Worm (Caenorhabditis elegans): ENCODE measurements around the gene C33B4.2.

Gene C33B4.2

DNA sequence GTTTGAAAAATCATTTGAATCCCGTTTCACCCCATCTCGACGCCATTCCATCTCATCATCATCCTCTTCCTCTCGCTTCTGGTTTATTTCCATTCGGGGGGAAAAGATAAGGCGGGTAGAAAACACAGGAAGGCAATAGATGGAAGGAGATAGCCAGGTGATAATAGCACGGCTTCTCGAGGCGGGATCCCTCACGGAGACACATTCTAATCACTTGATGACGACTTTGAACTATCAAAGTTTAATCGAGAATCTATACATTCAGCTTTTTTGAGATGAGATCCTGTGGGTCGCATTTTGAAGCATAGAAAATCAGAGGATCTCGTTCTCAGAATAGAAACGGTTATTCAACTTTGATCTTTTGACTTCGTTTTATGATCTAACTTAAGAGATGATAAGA, at the start of gene C33B4.2:
TSS of gene C33B4.2 (minus strand) at position 165 of the 400 bp plus-strand sequence.
- TF ChIP-seq tbx-11 (GFP tag; IDR thresholded peaks at IDR 0.05) (no peak), ama-1 (optimal IDR thresholded peaks at IDR 0.05) (no peak), tbx-37 (GFP tag; conservative IDR thresholded peaks at IDR 0.05) (no peak), pes-1 (GFP tag; IDR thresholded peaks at IDR 0.05) (no peak), F13C5.2 (tag; optimal IDR thresholded peaks at IDR 0.05) (no peak), sea-1 (GFP tag; conservative IDR thresholded peaks at IDR 0.05) (no peak), hnd-1 (tag; optimal IDR thresholded peaks at IDR 0.05) (no peak), scrt-1 (GFP tag; IDR thresholded peaks at IDR 0.05) (no peak), tra-4 (tag; optimal IDR thresholded peaks at IDR 0.05) (no peak), flt-1 (GFP tag; IDR thresholded peaks at IDR 0.05) (no peak), B0310.2 (tag; optimal IDR thresholded peaks at IDR 0.05) (no peak), ceh-13 (GFP tag; optimal IDR thresholded peaks at IDR 0.05) (no peak), hmg-4 (GFP tag; optimal IDR thresholded peaks at IDR 0.05) (no peak), hmbx-1 (tag; optimal IDR thresholded peaks at IDR 0.05) (no peak), ceh-36 (tag; optimal IDR thresholded peaks at IDR 0.05) (no peak), aly-1 (tag; optimal IDR thresholded peaks at IDR 0.05) (no peak), ets-7 (tag; optimal IDR thresholded peaks at IDR 0.05) (no peak)

DNA sequence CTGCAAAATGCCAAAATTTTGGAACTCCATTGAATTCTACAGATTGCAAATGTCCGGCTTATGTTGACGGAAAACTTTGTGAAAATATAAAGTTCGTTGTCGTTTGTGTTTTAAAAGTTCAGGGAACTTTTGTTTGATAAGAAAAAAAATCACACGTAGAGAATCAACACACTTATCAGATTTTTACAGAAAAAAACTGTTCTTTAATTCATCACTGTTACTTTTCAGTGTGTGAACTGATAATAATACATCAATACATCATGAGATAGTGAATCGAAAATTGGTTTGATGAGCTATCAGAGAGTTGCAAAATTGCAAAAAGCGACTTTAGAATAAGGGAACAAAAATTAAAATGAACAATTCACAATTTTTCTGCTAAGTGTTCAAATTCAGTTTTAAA, 46.5 kb upstream of the C33B4.2 start:
- no peak for TF ChIP-seq flt-1 (GFP tag; IDR thresholded peaks at IDR 0.05)
- no peak for TF ChIP-seq aly-1 (tag; optimal IDR thresholded peaks at IDR 0.05)
- TF ChIP-seq tra-4 (tag; optimal IDR thresholded peaks at IDR 0.05), result no peak
- TF ChIP-seq ama-1 (optimal IDR thresholded peaks at IDR 0.05), result no peak
- TF ChIP-seq ceh-36 (tag; optimal IDR thresholded peaks at IDR 0.05), result no peak
- TF ChIP-seq sea-1 (GFP tag; conservative IDR thresholded peaks at IDR 0.05), result no peak
- TF ChIP-seq scrt-1 (GFP tag; IDR thresholded peaks at IDR 0.05), result no peak
- no peak for TF ChIP-seq B0310.2 (tag; optimal IDR thresholded peaks at IDR 0.05)
- TF ChIP-seq ceh-13 (GFP tag; optimal IDR thresholded peaks at IDR 0.05), result no peak

DNA sequence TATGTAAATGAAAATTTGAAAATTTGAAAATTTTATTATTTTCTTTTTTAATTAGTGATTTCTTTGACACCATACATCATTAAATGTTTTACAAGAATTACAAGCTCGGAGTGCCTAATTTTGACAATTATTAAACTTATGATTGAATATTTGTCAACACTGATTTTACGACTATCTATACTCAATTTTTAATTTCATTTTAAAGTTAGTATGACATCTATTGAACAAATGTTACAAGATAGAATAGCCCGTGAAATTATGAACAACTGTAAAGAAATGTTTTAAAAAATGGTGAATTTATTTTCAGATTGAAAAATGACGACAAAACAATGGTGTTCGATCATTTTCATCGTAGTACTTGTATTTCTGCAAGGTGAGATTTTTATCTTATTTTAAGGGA, 46.1 kb upstream of the C33B4.2 start, which contains the start of gene C05D12.2:
TSS of gene C05D12.2 (plus strand) at position 301 of the 400 bp plus-strand sequence.
- TF ChIP-seq hmbx-1 (tag; optimal IDR thresholded peaks at IDR 0.05), result no peak
- no peak for TF ChIP-seq ceh-13 (GFP tag; optimal IDR thresholded peaks at IDR 0.05)
- no peak for TF ChIP-seq tbx-37 (GFP tag; conservative IDR thresholded peaks at IDR 0.05)
- TF ChIP-seq pes-1 (GFP tag; IDR thresholded peaks at IDR 0.05), result no peak
- no peak for TF ChIP-seq hmg-4 (GFP tag; optimal IDR thresholded peaks at IDR 0.05)

DNA sequence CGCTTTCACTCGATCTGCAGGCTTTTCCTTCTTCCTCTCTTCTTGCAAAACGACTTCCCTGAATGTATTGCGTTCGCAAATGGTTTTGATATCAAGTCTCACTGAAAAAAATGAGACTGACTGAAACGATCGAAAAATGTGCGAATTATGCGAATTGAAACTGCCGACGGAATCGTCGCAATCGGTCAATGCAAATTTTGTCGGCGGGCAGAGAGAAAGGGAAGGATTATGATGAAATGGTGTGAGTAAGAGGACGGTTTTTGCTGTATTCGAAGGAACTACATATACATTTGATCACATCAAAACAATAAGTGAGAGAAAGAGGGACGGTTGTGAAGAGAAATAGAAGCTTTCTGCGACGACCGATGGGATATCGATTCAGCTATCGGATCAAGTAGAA, 43.7 kb upstream of the C33B4.2 start, which contains the start of gene C05D12.1:
TSS of gene C05D12.1 (minus strand) at position 101 of the 400 bp plus-strand sequence.
- TF ChIP-seq scrt-1 (GFP tag; IDR thresholded peaks at IDR 0.05) (no peak), tbx-37 (GFP tag; conservative IDR thresholded peaks at IDR 0.05) (no peak), hmg-4 (GFP tag; optimal IDR thresholded peaks at IDR 0.05) (no peak), B0310.2 (tag; optimal IDR thresholded peaks at IDR 0.05) (no peak), aly-1 (tag; optimal IDR thresholded peaks at IDR 0.05) (no peak), pes-1 (GFP tag; IDR thresholded peaks at IDR 0.05) (no peak), flt-1 (GFP tag; IDR thresholded peaks at IDR 0.05) (no peak), hmbx-1 (tag; optimal IDR thresholded peaks at IDR 0.05) (no peak), ceh-13 (GFP tag; optimal IDR thresholded peaks at IDR 0.05) (no peak), F13C5.2 (tag; optimal IDR thresholded peaks at IDR 0.05) (no peak), tra-4 (tag; optimal IDR thresholded peaks at IDR 0.05) (no peak), sea-1 (GFP tag; conservative IDR thresholded peaks at IDR 0.05) (no peak), ama-1 (optimal IDR thresholded peaks at IDR 0.05) (no peak), ceh-36 (tag; optimal IDR thresholded peaks at IDR 0.05) (no peak), ets-7 (tag; optimal IDR thresholded peaks at IDR 0.05) (no peak)

DNA sequence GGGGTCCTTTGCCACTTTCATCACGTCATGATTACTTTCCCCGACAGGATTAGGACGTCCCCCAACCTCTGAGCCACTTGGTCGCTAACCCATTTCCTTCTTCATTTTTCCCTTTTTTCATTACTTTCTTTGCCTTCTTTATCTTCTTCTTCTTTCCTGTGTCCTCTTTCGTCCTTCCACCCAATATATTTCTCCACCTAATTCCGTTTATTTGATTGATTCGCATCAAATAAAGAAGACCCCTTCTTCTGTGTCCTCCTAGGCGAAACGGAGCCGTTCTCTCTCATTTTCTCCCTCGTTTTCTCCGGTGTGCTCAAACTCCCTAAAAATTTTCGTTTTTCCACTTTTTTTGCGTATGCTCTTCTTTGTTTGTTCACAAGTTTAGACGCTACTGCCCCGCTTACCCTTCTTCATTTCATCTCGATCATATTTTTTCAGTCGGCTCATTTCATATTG, 37.8 kb upstream of the C33B4.2 start, which contains the start of gene C05D12.7:
TSS of gene C05D12.7 (plus strand) at position 406 of the 456 bp plus-strand sequence.
- TF ChIP-seq scrt-1 (GFP tag; IDR thresholded peaks at IDR 0.05) (no peak), flt-1 (GFP tag; IDR thresholded peaks at IDR 0.05) (no peak), B0310.2 (tag; optimal IDR thresholded peaks at IDR 0.05) (no peak), tbx-11 (GFP tag; IDR thresholded peaks at IDR 0.05) (no peak), tra-4 (tag; optimal IDR thresholded peaks at IDR 0.05) (no peak), ceh-36 (tag; optimal IDR thresholded peaks at IDR 0.05) (no peak), hnd-1 (tag; optimal IDR thresholded peaks at IDR 0.05) (no peak), ama-1 (optimal IDR thresholded peaks at IDR 0.05) (no peak), sea-1 (GFP tag; conservative IDR thresholded peaks at IDR 0.05) (no peak)

DNA sequence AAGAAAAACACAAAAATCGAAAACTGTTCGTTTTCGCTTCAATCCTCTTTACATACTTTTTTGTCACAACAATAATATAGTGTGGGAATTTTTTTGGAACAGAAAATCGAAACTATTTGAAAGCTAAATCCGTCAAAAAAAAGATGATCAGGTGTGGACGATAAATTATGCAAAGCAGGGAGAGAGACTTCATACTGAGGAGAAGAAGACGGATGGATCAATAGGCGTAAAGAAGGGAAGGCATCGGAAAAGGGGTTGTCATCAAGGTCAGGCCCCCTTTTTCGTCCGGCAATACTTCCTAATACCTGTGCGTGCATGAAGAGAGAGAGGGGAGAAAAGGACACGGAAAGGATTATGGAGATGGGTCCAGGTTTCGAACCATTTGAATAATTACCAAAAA, 28.4 kb upstream of the C33B4.2 start:
- TF ChIP-seq hnd-1 (tag; optimal IDR thresholded peaks at IDR 0.05) (no peak), ceh-13 (GFP tag; optimal IDR thresholded peaks at IDR 0.05) (no peak), ets-7 (tag; optimal IDR thresholded peaks at IDR 0.05) (no peak), flt-1 (GFP tag; IDR thresholded peaks at IDR 0.05) (no peak), ceh-36 (tag; optimal IDR thresholded peaks at IDR 0.05) (no peak), F13C5.2 (tag; optimal IDR thresholded peaks at IDR 0.05) (no peak)

DNA sequence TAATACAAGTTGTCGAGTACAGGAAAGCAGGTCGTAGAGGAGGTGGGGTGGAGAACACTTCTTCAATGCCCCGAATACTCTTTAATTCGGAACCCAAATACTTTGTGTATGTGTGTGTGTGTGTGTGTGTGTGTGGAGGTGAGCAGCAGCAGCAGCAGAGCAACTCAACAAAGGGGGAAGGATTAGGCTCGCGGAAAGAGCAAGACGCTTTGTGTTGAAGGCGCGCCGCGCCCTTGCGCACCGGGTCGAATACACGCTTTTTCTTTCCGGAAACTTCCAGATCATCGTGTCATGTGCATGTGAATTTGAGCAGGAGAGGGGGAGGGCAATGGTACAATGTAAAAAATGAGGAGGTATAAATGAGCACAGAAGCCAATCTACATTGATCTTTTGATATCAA, 26.8 kb upstream of the C33B4.2 start:
- TF ChIP-seq ceh-36 (tag; optimal IDR thresholded peaks at IDR 0.05) (peak; percentile 10), ets-7 (tag; optimal IDR thresholded peaks at IDR 0.05) (no peak)

DNA sequence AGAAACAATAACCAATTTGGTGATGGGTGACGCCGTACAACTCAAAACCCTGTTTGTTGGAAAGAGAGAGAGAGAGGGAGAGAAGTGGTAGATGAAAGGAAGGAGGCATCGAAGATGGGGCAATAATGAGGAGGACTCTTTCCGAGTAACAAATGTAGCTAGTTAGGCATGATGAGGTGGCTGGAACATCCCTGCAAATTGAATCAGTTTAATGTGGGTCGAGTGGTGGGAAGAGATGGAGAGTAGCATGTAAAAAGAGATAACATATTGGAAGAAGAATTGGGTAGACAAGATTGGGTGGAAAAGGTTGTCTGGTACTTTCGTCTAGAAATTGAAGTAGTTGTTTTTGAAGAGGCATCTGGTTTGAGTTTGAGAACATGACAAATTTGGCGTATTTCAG, 24.3 kb upstream of the C33B4.2 start:
- TF ChIP-seq hnd-1 (tag; optimal IDR thresholded peaks at IDR 0.05), result no peak
- TF ChIP-seq flt-1 (GFP tag; IDR thresholded peaks at IDR 0.05), result no peak
- peak; percentile 9 for TF ChIP-seq aly-1 (tag; optimal IDR thresholded peaks at IDR 0.05)

DNA sequence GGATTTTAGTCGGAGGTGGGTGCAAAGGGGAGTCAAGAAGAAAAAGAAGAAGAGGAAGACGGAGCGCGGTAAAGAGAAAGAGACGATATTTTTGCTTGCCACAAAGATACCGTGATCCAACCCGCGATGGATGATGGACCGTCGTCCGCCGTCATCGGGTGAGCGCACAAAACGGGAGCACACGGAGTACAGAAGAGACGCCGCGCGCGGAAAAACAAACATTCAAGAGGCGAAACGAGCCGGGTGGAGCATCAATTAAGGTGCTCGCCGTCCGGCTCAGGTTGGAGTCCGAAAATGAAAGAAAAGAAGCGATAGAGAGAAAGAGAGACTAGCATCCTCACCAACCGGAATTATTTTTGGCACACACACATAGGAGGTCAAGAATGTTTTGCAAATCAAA, 21.8 kb upstream of the C33B4.2 start:
- TF ChIP-seq pes-1 (GFP tag; IDR thresholded peaks at IDR 0.05), result no peak
- TF ChIP-seq B0310.2 (tag; optimal IDR thresholded peaks at IDR 0.05), result no peak
- TF ChIP-seq hmg-4 (GFP tag; optimal IDR thresholded peaks at IDR 0.05), result no peak
- TF ChIP-seq tra-4 (tag; optimal IDR thresholded peaks at IDR 0.05), result no peak
- no peak for TF ChIP-seq ceh-13 (GFP tag; optimal IDR thresholded peaks at IDR 0.05)
- TF ChIP-seq ama-1 (optimal IDR thresholded peaks at IDR 0.05), result no peak
- TF ChIP-seq tbx-37 (GFP tag; conservative IDR thresholded peaks at IDR 0.05), result no peak

Data from whole organism, early embryonic.